Fruit fly (Drosophila melanogaster) whole organism, embryonic: ENCODE data around the gene wrm2.

Experiments used
- ATbp ChIP-seq: fragments of 200-800 bp; sonication (Bioruptor generic); optimal IDR thresholded peaks from 2 replicates; lab custom pipeline; 2017; ENCODE audit warnings: missing biosample characterization, mild to moderate bottlenecking, missing genetic modification characterization, missing genetic modification reagents
- B-H1 ChIP-seq: fragments of 200-800 bp; sonication (Bioruptor generic); IDR thresholded peaks from 3 replicates; pipeline ENCODE4 v1.3.6; 2022; ENCODE audit warnings: missing biosample characterization, missing genetic modification characterization
- Bgb ChIP-seq: fragments of 200-800 bp; sonication (Bioruptor generic); IDR thresholded peaks from 2 replicates; pipeline ENCODE4 v1.3.6; 2022; ENCODE audit warnings: missing biosample characterization, missing genetic modification characterization; ENCODE audit not compliant: partially characterized antibody
- C15 ChIP-seq: fragments of 200-800 bp; sonication (Bioruptor generic); IDR thresholded peaks from 3 replicates; pipeline ENCODE4 v1.3.6; 2022; ENCODE audit warnings: missing biosample characterization, missing genetic modification characterization
- CG11247 ChIP-seq: fragments of 200-800 bp; sonication (Bioruptor generic); IDR thresholded peaks from 2 replicates; pipeline ENCODE4 v1.3.6; 2022; ENCODE audit warnings: missing biosample characterization, missing genetic modification characterization
- CG14441 ChIP-seq: fragments of 200-800 bp; sonication (Bioruptor generic); IDR thresholded peaks from 2 replicates; pipeline ENCODE4 v1.3.6; 2022; ENCODE audit warnings: missing biosample characterization, missing genetic modification characterization
- CG14860 ChIP-seq: fragments of 200-800 bp; sonication (Bioruptor generic); IDR thresholded peaks from 3 replicates; pipeline ENCODE4 v1.3.6; 2022; ENCODE audit warnings: missing biosample characterization, missing genetic modification characterization; ENCODE audit not compliant: partially characterized antibody
- CG15479 ChIP-seq: fragments of 200-800 bp; sonication (Bioruptor generic); optimal IDR thresholded peaks from 3 replicates; lab custom pipeline; 2019; ENCODE audit warnings: missing biosample characterization, mild to moderate bottlenecking, missing genetic modification characterization, moderate library complexity
- CG2202 ChIP-seq: fragments of 200-800 bp; sonication (Bioruptor generic); optimal IDR thresholded peaks from 2 replicates; lab custom pipeline; 2018; ENCODE audit warnings: missing biosample characterization, mild to moderate bottlenecking, missing genetic modification characterization
- CG30020 ChIP-seq: fragments of 200-800 bp; optimal IDR thresholded peaks from 2 replicates; lab custom pipeline; 2019; ENCODE audit warnings: missing biosample characterization, mild to moderate bottlenecking, missing genetic modification characterization, moderate library complexity
- CG32767 ChIP-seq: fragments of 200-800 bp; sonication (Bioruptor generic); IDR thresholded peaks from 2 replicates; pipeline ENCODE4 v1.3.6; 2022; ENCODE audit warnings: missing biosample characterization, missing genetic modification characterization
- CG3847 ChIP-seq: fragments of 200-800 bp; sonication (Bioruptor generic); IDR thresholded peaks from 2 replicates; pipeline ENCODE4 v1.3.6; 2022; ENCODE audit warnings: missing biosample characterization, missing genetic modification characterization
- CG4328 ChIP-seq: fragments of 200-800 bp; sonication (Bioruptor generic); optimal IDR thresholded peaks from 3 replicates; lab custom pipeline; 2017; ENCODE audit warnings: missing biosample characterization, missing genetic modification reagents, missing genetic modification characterization
- CG8388 ChIP-seq: fragments of 200-800 bp; sonication (Bioruptor generic); optimal IDR thresholded peaks from 2 replicates; lab custom pipeline; 2019; ENCODE audit warnings: missing biosample characterization, mild to moderate bottlenecking, missing genetic modification characterization, moderate library complexity
- CG8924 ChIP-seq: fragments of 200-800 bp; optimal IDR thresholded peaks from 3 replicates; lab custom pipeline; 2019; ENCODE audit warnings: missing biosample characterization, mild to moderate bottlenecking, missing genetic modification characterization, moderate library complexity
- CG9797 ChIP-seq: fragments of 200-800 bp; sonication (Bioruptor generic); optimal IDR thresholded peaks from 3 replicates; lab custom pipeline; 2018; ENCODE audit warnings: missing biosample characterization, mild to moderate bottlenecking, missing genetic modification characterization
- CG9932 ChIP-seq: fragments of 200-800 bp; sonication (Bioruptor generic); IDR thresholded peaks from 2 replicates; pipeline ENCODE4 v1.3.6; 2022; ENCODE audit warnings: missing biosample characterization, missing genetic modification characterization
- CTCF ChIP-seq: fragments of 200-800 bp; sonication (Bioruptor generic); optimal IDR thresholded peaks from 2 replicates; lab custom pipeline; 2017; ENCODE audit warnings: missing biosample characterization, mild to moderate bottlenecking, missing genetic modification characterization, moderate library complexity
- Dll ChIP-seq: fragments of 200-800 bp; sonication (Bioruptor generic); IDR thresholded peaks from 4 replicates; pipeline ENCODE4 v1.3.6; 2022; ENCODE audit warnings: missing biosample characterization, missing genetic modification characterization; ENCODE audit not compliant: partially characterized antibody
- E2f1 ChIP-seq: fragments of 200-800 bp; sonication (Bioruptor generic); IDR thresholded peaks from 2 replicates; pipeline ENCODE4 v1.3.6; 2022; ENCODE audit warnings: missing biosample characterization, missing genetic modification characterization
- Eip74EF ChIP-seq, 2 experiments: fragments of 200-800 bp in 1 of 2; fragments of >200 bp in 1 of 2; sonication (Bioruptor generic) in 1 of 2; optimal IDR thresholded peaks; 2 replicates each; lab custom pipeline; 2017 to 2019; ENCODE audit warnings: missing biosample characterization in 2 of 2, missing genetic modification characterization in 2 of 2, mild to moderate bottlenecking in 1 of 2, moderate library complexity in 1 of 2
- HLH54F ChIP-seq: fragments of 200-800 bp; sonication (Bioruptor generic); optimal IDR thresholded peaks from 3 replicates; lab custom pipeline; 2016; ENCODE audit warnings: missing biosample characterization, missing genetic modification characterization
- Mad ChIP-seq: fragments of 200-800 bp; sonication (Bioruptor generic); optimal IDR thresholded peaks from 2 replicates; lab custom pipeline; 2016; ENCODE audit warnings: missing biosample characterization, missing genetic modification characterization
- Meics ChIP-seq: fragments of 200-800 bp; sonication (Bioruptor generic); optimal IDR thresholded peaks from 2 replicates; lab custom pipeline; 2017; ENCODE audit warnings: missing biosample characterization, mild to moderate bottlenecking, missing genetic modification characterization
- Nf-YA ChIP-seq: fragments of 200-800 bp; sonication (Bioruptor generic); IDR thresholded peaks from 2 replicates; pipeline ENCODE4 v1.3.6; 2022; ENCODE audit warnings: missing biosample characterization, missing genetic modification characterization
- Oli ChIP-seq: fragments of 200-800 bp; sonication (Bioruptor generic); optimal IDR thresholded peaks from 2 replicates; lab custom pipeline; 2018; ENCODE audit warnings: missing biosample characterization, mild to moderate bottlenecking, missing genetic modification characterization, moderate library complexity
- Ptx1 ChIP-seq: fragments of 200-800 bp; sonication (Bioruptor generic); IDR thresholded peaks from 2 replicates; pipeline ENCODE4 v1.3.6; 2022; ENCODE audit warnings: missing biosample characterization, missing genetic modification characterization
- Rx ChIP-seq: fragments of 200-800 bp; sonication (Bioruptor generic); IDR thresholded peaks from 2 replicates; pipeline ENCODE4 v1.3.6; 2022; ENCODE audit warnings: missing biosample characterization, missing genetic modification characterization
- Side ChIP-seq: fragments of 200-800 bp; sonication (Bioruptor generic); optimal IDR thresholded peaks from 2 replicates; lab custom pipeline; 2016; ENCODE audit warnings: missing biosample characterization, missing genetic modification characterization
- Xrp1 ChIP-seq: fragments of 200-800 bp; sonication (Bioruptor generic); IDR thresholded peaks from 2 replicates; pipeline ENCODE4 v1.3.6; 2022; ENCODE audit warnings: missing biosample characterization, missing genetic modification characterization
- aop ChIP-seq: fragments of 200-800 bp; sonication (Bioruptor generic); IDR thresholded peaks from 2 replicates; pipeline ENCODE4 v1.3.6; 2022; ENCODE audit warnings: missing biosample characterization, missing genetic modification characterization
- ara ChIP-seq: fragments of 200-800 bp; sonication (Bioruptor generic); IDR thresholded peaks from 2 replicates; pipeline ENCODE4 v1.3.6; 2022; ENCODE audit warnings: missing biosample characterization, missing genetic modification characterization
- bab2 ChIP-seq: fragments of 200-800 bp; sonication (Bioruptor generic); optimal IDR thresholded peaks from 2 replicates; lab custom pipeline; 2016; ENCODE audit warnings: missing biosample characterization, missing genetic modification characterization
- bsh ChIP-seq, 2 experiments: fragments of 200-800 bp; sonication (Bioruptor generic); optimal IDR thresholded peaks; 2 replicates each; lab custom pipeline; 2017 to 2018; ENCODE audit warnings: mild to moderate bottlenecking in 2 of 2, missing biosample characterization in 2 of 2, missing genetic modification characterization in 2 of 2, moderate library complexity in 1 of 2
- dimm ChIP-seq: fragments of 200-800 bp; sonication (Bioruptor generic); IDR thresholded peaks from 2 replicates; pipeline ENCODE4 v1.3.6; 2022; ENCODE audit warnings: missing biosample characterization, missing genetic modification characterization
- dm ChIP-seq: fragments of 200-800 bp; sonication (Bioruptor generic); optimal IDR thresholded peaks from 3 replicates; lab custom pipeline; 2016; ENCODE audit warnings: missing biosample characterization, missing genetic modification characterization
- dmrt11E ChIP-seq: fragments of 200-800 bp; sonication (Bioruptor generic); optimal IDR thresholded peaks from 3 replicates; lab custom pipeline; 2018; ENCODE audit warnings: missing biosample characterization, mild to moderate bottlenecking, missing genetic modification characterization, moderate library complexity
- dpn ChIP-seq, 2 experiments: fragments of 200-800 bp; sonication (Bioruptor generic); optimal IDR thresholded peaks; 3 replicates each; lab custom pipeline; 2016; ENCODE audit warnings: missing biosample characterization in 2 of 2, missing genetic modification characterization in 2 of 2
- dysf ChIP-seq: fragments of 200-800 bp; sonication (Bioruptor generic); IDR thresholded peaks from 3 replicates; pipeline ENCODE4 v1.3.6; 2022; ENCODE audit warnings: missing biosample characterization, missing genetic modification characterization
- emc ChIP-seq: fragments of 200-800 bp; sonication (Bioruptor generic); optimal IDR thresholded peaks from 2 replicates; lab custom pipeline; 2016; ENCODE audit warnings: missing biosample characterization, missing genetic modification characterization
- en ChIP-seq: fragments of 200-800 bp; sonication (Bioruptor generic); optimal IDR thresholded peaks from 2 replicates; lab custom pipeline; 2016; ENCODE audit warnings: missing biosample characterization, missing genetic modification characterization
- hth ChIP-seq: fragments of >200 bp; optimal IDR thresholded peaks from 2 replicates; lab custom pipeline; 2017; ENCODE audit warnings: inconsistent platforms
- jigr1 ChIP-seq: fragments of 200-800 bp; sonication (Bioruptor generic); IDR thresholded peaks from 3 replicates; pipeline ENCODE4 v1.3.6; 2022; ENCODE audit warnings: missing biosample characterization, missing genetic modification characterization
- klu ChIP-seq: fragments of 200-800 bp; sonication (Bioruptor generic); IDR thresholded peaks from 2 replicates; pipeline ENCODE4 v1.3.6; 2022; ENCODE audit warnings: missing biosample characterization, missing genetic modification characterization
- lilli ChIP-seq: fragments of 200-800 bp; sonication (Bioruptor generic); optimal IDR thresholded peaks from 3 replicates; lab custom pipeline; 2016; ENCODE audit warnings: missing biosample characterization, missing genetic modification characterization
- luna ChIP-seq: fragments of 200-800 bp; sonication (Bioruptor generic); optimal IDR thresholded peaks from 2 replicates; lab custom pipeline; 2016; ENCODE audit warnings: missing biosample characterization, missing genetic modification characterization
- nmo ChIP-seq: fragments of 200-800 bp; sonication (Bioruptor generic); optimal IDR thresholded peaks from 2 replicates; lab custom pipeline; 2018; ENCODE audit warnings: missing biosample characterization, mild to moderate bottlenecking, missing genetic modification characterization, moderate library complexity
- pita ChIP-seq: fragments of 200-800 bp; sonication (Bioruptor generic); optimal IDR thresholded peaks from 2 replicates; lab custom pipeline; 2017; ENCODE audit warnings: missing biosample characterization, mild to moderate bottlenecking, missing genetic modification characterization
- ro ChIP-seq: fragments of 200-800 bp; sonication (Bioruptor generic); IDR thresholded peaks from 2 replicates; pipeline ENCODE4 v1.3.6; 2022; ENCODE audit warnings: missing biosample characterization, missing genetic modification characterization
- sisA ChIP-seq: fragments of 200-800 bp; sonication (Bioruptor generic); IDR thresholded peaks from 2 replicates; pipeline ENCODE4 v1.3.6; 2022; ENCODE audit warnings: missing biosample characterization, missing genetic modification characterization
- slou ChIP-seq: fragments of 200-800 bp; sonication (Bioruptor generic); optimal IDR thresholded peaks from 3 replicates; lab custom pipeline; 2016; ENCODE audit warnings: missing biosample characterization, missing genetic modification characterization
- tgo ChIP-seq: fragments of 200-800 bp; sonication (Bioruptor generic); IDR thresholded peaks from 3 replicates; pipeline ENCODE4 v1.3.6; 2022; ENCODE audit warnings: missing biosample characterization, missing genetic modification characterization
- wdn ChIP-seq: fragments of 200-800 bp; sonication (Bioruptor generic); IDR thresholded peaks from 2 replicates; pipeline ENCODE4 v1.3.6; 2022; ENCODE audit warnings: missing biosample characterization, missing genetic modification characterization

The wrm2 gene

dm6 chr3L:7323348-7323747 is 11.7 kb downstream of the wrm2 start, which contains the start of the genes RhoGEF4 and Rint1 (continued):
- no peak for TF ChIP-seq C15 (GFP tag; lab: Robert Waterston, UW)
- TF ChIP-seq dysf (GFP tag; lab: Robert Waterston, UW): peak; percentile 79
- TF ChIP-seq dmrt11E: peak; percentile 71
- TF ChIP-seq CG9797 (GFP tag; lab: Kevin White, UChicago): peak; percentile 99
- TF ChIP-seq emc (GFP tag; lab: Kevin White, UChicago): no peak
- no peak for TF ChIP-seq luna
- no peak for TF ChIP-seq Nf-YA (GFP tag; lab: Robert Waterston, UW)
- peak; percentile 37 for TF ChIP-seq dm (GFP tag; lab: Kevin White, UChicago)
- TF ChIP-seq Oli: peak; percentile 56
- TF ChIP-seq wdn (GFP tag; lab: Robert Waterston, UW): peak; percentile 73
- peak; percentile 57 for TF ChIP-seq HLH54F (GFP tag; lab: Kevin White, UChicago)
- TF ChIP-seq Meics (GFP tag; lab: Kevin White, UChicago): peak; percentile 38
- no peak for TF ChIP-seq hth
- TF ChIP-seq CG30020 (tag; lab: Kevin White, UChicago): peak; percentile 47
- TF ChIP-seq CG11247 (GFP tag; lab: Robert Waterston, UW): peak; percentile 75
- TF ChIP-seq aop (GFP tag; lab: Robert Waterston, UW): no peak
- peak; percentile 92 for TF ChIP-seq CG9932 (GFP tag; lab: Robert Waterston, UW)
- peak; percentile 62; the same call in 2 of the 3 replicates for TF ChIP-seq jigr1
- TF ChIP-seq CTCF: no peak
- peak; percentile 84 for TF ChIP-seq nmo (GFP tag; lab: Kevin White, UChicago)
- TF ChIP-seq CG2202 (tag; lab: Kevin White, UChicago): peak; percentile 30
- peak; percentile 34; the same call in 1 of the 2 replicates for TF ChIP-seq ro
- peak; percentile 86 for TF ChIP-seq Ptx1
- TF ChIP-seq Side (GFP tag; lab: Kevin White, UChicago): no peak
- TF ChIP-seq Xrp1: peak; percentile 72
- TF ChIP-seq en (GFP tag; lab: Kevin White, UChicago): no peak
- TF ChIP-seq klu: peak; percentile 48; the same call in 1 of the 2 replicates
- peak in 1 of 2 experiments; percentile 72 for TF ChIP-seq bsh (GFP tag; optimal IDR thresholded peaks at IDR 0.05; lab: Kevin White, UChicago)
- peak; percentile 65 for TF ChIP-seq CG8924 (tag; lab: Kevin White, UChicago)
- peak; percentile 62 for TF ChIP-seq CG8388 (GFP tag; lab: Kevin White, UChicago)
- peak; percentile 77 for TF ChIP-seq tgo
- peak; percentile 80 for TF ChIP-seq E2f1 (GFP tag; lab: Robert Waterston, UW)
- TF ChIP-seq CG14860 (GFP tag; lab: Robert Waterston, UW): no peak
- peak; percentile 73 for TF ChIP-seq ara
- peak; percentile 36; the same call in 2 of the 3 replicates for TF ChIP-seq B-H1 (GFP tag; lab: Robert Waterston, UW)
- peak; percentile 90 for TF ChIP-seq CG3847 (GFP tag; lab: Robert Waterston, UW)
- TF ChIP-seq slou (GFP tag; lab: Kevin White, UChicago): peak; percentile 31
- TF ChIP-seq Mad (GFP tag; lab: Kevin White, UChicago): peak; percentile 60
- TF ChIP-seq Dll (GFP tag; lab: Robert Waterston, UW): no peak
- TF ChIP-seq dimm (GFP tag; lab: Robert Waterston, UW): peak; percentile 41; the same call in 1 of the 2 replicates
- TF ChIP-seq CG4328 (GFP tag; lab: Kevin White, UChicago): no peak
- no peak for TF ChIP-seq CG15479 (GFP tag; lab: Kevin White, UChicago)
- TF ChIP-seq Rx (GFP tag; lab: Robert Waterston, UW): peak; percentile 64
- TF ChIP-seq Eip74EF (GFP tag; optimal IDR thresholded peaks at IDR 0.05; lab: Kevin White, UChicago): no peak
- TF ChIP-seq dpn (GFP tag; optimal IDR thresholded peaks at IDR 0.05; lab: Kevin White, UChicago): peak; percentile 56 to 77
- TF ChIP-seq CG32767 (GFP tag; lab: Robert Waterston, UW): no peak
- TF ChIP-seq Bgb: no peak
- TF ChIP-seq lilli (GFP tag; lab: Kevin White, UChicago): peak; percentile 82
- no peak for TF ChIP-seq pita (GFP tag; lab: Kevin White, UChicago)
- TF ChIP-seq bab2: peak; percentile 56
- no peak for TF ChIP-seq ATbp
- peak; percentile 87 for TF ChIP-seq sisA (GFP tag; lab: Robert Waterston, UW)
- peak; percentile 79 for TF ChIP-seq CG14441 (GFP tag; lab: Robert Waterston, UW)
